Worm (Caenorhabditis elegans): ENCODE measurements around the gene F23A7.4.
"Not testable (repeated sequence)": the region's sequence is repeated elsewhere in the genome, so short reads cannot be mapped to it uniquely, and the experiment has no call there.

F23A7.4 gene

ce11 chrX:16212306-16212705 lies at the start of gene F23A7.4:
Gene F23A7.4 (plus strand): TSS chrX:16212606.
- not testable (repeated sequence) for TF ChIP-seq lin-32 (GFP tag; optimal IDR thresholded peaks at IDR 0.05); snpc-4 (tag; optimal IDR thresholded peaks at IDR 0.05); nhr-237 (tag; optimal IDR thresholded peaks at IDR 0.05)

ce11 chrX:16163402-16163801 lies 49.0 kb upstream of the F23A7.4 start, which contains the start of gene F09C8.1:
Gene F09C8.1 (minus strand): TSS chrX:16163524.
- TF ChIP-seq snpc-4 (tag; optimal IDR thresholded peaks at IDR 0.05) (no peak), ham-2 (GFP tag; optimal IDR thresholded peaks at IDR 0.05) (no peak), ztf-11 (tag; optimal IDR thresholded peaks at IDR 0.05) (no peak), hlh-1 (tag; optimal IDR thresholded peaks at IDR 0.05) (no peak), blmp-1 (tag; optimal IDR thresholded peaks at IDR 0.05) (no peak), pha-4 (tag; optimal IDR thresholded peaks at IDR 0.05) (no peak), mep-1 (tag; optimal IDR thresholded peaks at IDR 0.05) (no peak), bed-3 (GFP tag; optimal IDR thresholded peaks at IDR 0.05) (no peak)

- no peak for TF ChIP-seq sptf-1 (tag; optimal IDR thresholded peaks at IDR 0.05)
- TF ChIP-seq flh-1 (GFP tag; optimal IDR thresholded peaks at IDR 0.05) = no peak
- no peak for TF ChIP-seq tbx-8 (GFP tag; optimal IDR thresholded peaks at IDR 0.05)
- TF ChIP-seq mep-1 (tag; optimal IDR thresholded peaks at IDR 0.05) = no peak
- TF ChIP-seq lsy-2 (tag; optimal IDR thresholded peaks at IDR 0.05) = no peak
- TF ChIP-seq cnd-1 (tag; optimal IDR thresholded peaks at IDR 0.05) = no peak
- TF ChIP-seq nhr-76 (tag; optimal IDR thresholded peaks at IDR 0.05) = no peak
- TF ChIP-seq M03D4.4 (tag; optimal IDR thresholded peaks at IDR 0.05) = no peak
- no peak for TF ChIP-seq unc-62 (GFP tag; optimal IDR thresholded peaks at IDR 0.05)
- no peak for TF ChIP-seq nhr-2 (tag; optimal IDR thresholded peaks at IDR 0.05)
- TF ChIP-seq blmp-1 (tag; optimal IDR thresholded peaks at IDR 0.05) = no peak
- TF ChIP-seq lin-13 (tag; optimal IDR thresholded peaks at IDR 0.05) = no peak
- TF ChIP-seq snpc-4 (tag; optimal IDR thresholded peaks at IDR 0.05) = no peak
- no peak for TF ChIP-seq zip-8 (tag; optimal IDR thresholded peaks at IDR 0.05)
- TF ChIP-seq lin-32 (GFP tag; optimal IDR thresholded peaks at IDR 0.05) = no peak
- no peak for TF ChIP-seq ceh-83 (GFP tag; optimal IDR thresholded peaks at IDR 0.05)
- no peak for TF ChIP-seq elt-3 (tag; optimal IDR thresholded peaks at IDR 0.05)
- no peak for TF ChIP-seq mab-5 (tag; optimal IDR thresholded peaks at IDR 0.05)
Measured at ce11 chrX:16166484-16166883, 45.9 kb upstream of the F23A7.4 start.

- no peak for TF ChIP-seq elt-1 (tag; optimal IDR thresholded peaks at IDR 0.05; ENCODE audit: borderline replicate concordance, insufficient read depth)
- no peak for TF ChIP-seq lin-32 (GFP tag; optimal IDR thresholded peaks at IDR 0.05)
- TF ChIP-seq lsy-2 (tag; optimal IDR thresholded peaks at IDR 0.05) = no peak
- no peak for TF ChIP-seq mls-2 (tag; optimal IDR thresholded peaks at IDR 0.05)
Measured at ce11 chrX:16166994-16167393, 45.4 kb upstream of the F23A7.4 start.

ce11 chrX:16172863-16173262 lies 39.5 kb upstream of the F23A7.4 start:
- TF ChIP-seq nhr-28 (tag; optimal IDR thresholded peaks at IDR 0.05) (no peak), unc-62 (GFP tag; optimal IDR thresholded peaks at IDR 0.05) (no peak), tbx-8 (GFP tag; optimal IDR thresholded peaks at IDR 0.05) (no peak), flh-1 (GFP tag; optimal IDR thresholded peaks at IDR 0.05) (no peak), M03D4.4 (tag; optimal IDR thresholded peaks at IDR 0.05) (no peak), bed-3 (GFP tag; optimal IDR thresholded peaks at IDR 0.05) (no peak), nhr-76 (tag; optimal IDR thresholded peaks at IDR 0.05) (no peak), nhr-12 (tag; optimal IDR thresholded peaks at IDR 0.05) (no peak), unc-120 (tag; optimal IDR thresholded peaks at IDR 0.05; ENCODE audit: poor library complexity, severe bottlenecking) (no peak), ztf-11 (tag; optimal IDR thresholded peaks at IDR 0.05) (no peak), unc-39 (tag; optimal IDR thresholded peaks at IDR 0.05) (no peak), ces-1 (GFP tag; optimal IDR thresholded peaks at IDR 0.05) (no peak), ceh-83 (GFP tag; optimal IDR thresholded peaks at IDR 0.05) (no peak), ceh-43 (GFP tag; optimal IDR thresholded peaks at IDR 0.05) (no peak), mls-2 (tag; optimal IDR thresholded peaks at IDR 0.05) (no peak), zip-8 (tag; optimal IDR thresholded peaks at IDR 0.05) (no peak), lin-32 (GFP tag; optimal IDR thresholded peaks at IDR 0.05) (no peak), snpc-4 (tag; optimal IDR thresholded peaks at IDR 0.05) (no peak), mep-1 (tag; optimal IDR thresholded peaks at IDR 0.05) (no peak), lin-13 (tag; optimal IDR thresholded peaks at IDR 0.05) (no peak)
